Worm (Caenorhabditis elegans) whole organism, L1 larva: ENCODE data around the gene lips-5.
A peak's percentile ranks its signal among the peaks of the same experiment; 100 is the strongest.

ENCODE experiments used
- C16A3.4 ChIP-seq: fragments of 150-350 bp; optimal IDR thresholded peaks from 2 replicates; lab custom pipeline; 2014; ENCODE audit warnings: missing biosample characterization, missing genetic modification characterization
- alr-1 ChIP-seq: fragments of 200-800 bp; sonication (Bioruptor generic); optimal IDR thresholded peaks from 2 replicates; lab custom pipeline; 2018; ENCODE audit warnings: borderline replicate concordance, mild to moderate bottlenecking, missing genetic modification characterization, missing compliant biosample characterization
- aly-2 ChIP-seq: fragments of 150-350 bp; optimal IDR thresholded peaks from 2 replicates; lab custom pipeline; 2014; ENCODE audit warnings: missing biosample characterization, missing genetic modification characterization
- ceh-63 ChIP-seq: fragments of 200-800 bp; sonication (Bioruptor generic); optimal IDR thresholded peaks from 2 replicates; lab custom pipeline; 2018; ENCODE audit warnings: mild to moderate bottlenecking, missing genetic modification characterization, missing compliant biosample characterization
- ceh-82 ChIP-seq, 3 experiments: fragments of 150-350 bp in 1 of 3; sonication (generic microtip) in 2 of 3; optimal IDR thresholded peaks; 2 replicates each; lab custom pipeline; 2014 to 2017; ENCODE audit warnings: missing biosample characterization in 3 of 3, missing genetic modification characterization in 3 of 3
- efl-1 ChIP-seq, 4 experiments: fragments of 150-350 bp; optimal IDR thresholded peaks in 3 of 4; peaks in 1 of 4; 1 replicate in 1 of 4; 2 replicates in 3 of 4; lab custom pipeline; 2014; ENCODE audit warnings: missing biosample characterization in 2 of 4, missing genetic modification characterization in 2 of 4, missing genetic modification reagents in 2 of 4
- efl-3 ChIP-seq: fragments of 200-800 bp; sonication (Bioruptor generic); optimal IDR thresholded peaks from 2 replicates; lab custom pipeline; 2018; ENCODE audit warnings: mild to moderate bottlenecking, missing genetic modification characterization, missing compliant biosample characterization
- egl-27 ChIP-seq, 2 experiments: fragments of 150-350 bp in 1 of 2; sonication (generic microtip); optimal IDR thresholded peaks; 3 replicates each; lab custom pipeline; 2017 to 2018; ENCODE audit warnings: missing biosample characterization in 2 of 2, missing genetic modification characterization in 2 of 2, missing genetic modification reagents in 2 of 2
- elt-3 ChIP-seq, 6 experiments: fragments of 150-350 bp in 1 of 6; sonication (generic microtip); optimal IDR thresholded peaks; 2 replicates each; lab custom pipeline; 2017 to 2018; ENCODE audit warnings: missing biosample characterization in 6 of 6, missing genetic modification characterization in 6 of 6, inconsistent platforms in 1 of 6
- ets-5 ChIP-seq: fragments of 200-800 bp; sonication (Bioruptor generic); IDR thresholded peaks from 2 replicates; pipeline ENCODE4 v1.3.6; 2022; ENCODE audit warnings: missing genetic modification characterization, missing compliant biosample characterization
- fkh-4 ChIP-seq: sonication (generic microtip); optimal IDR thresholded peaks from 2 replicates; lab custom pipeline; 2016; ENCODE audit warnings: missing compliant biosample characterization, missing genetic modification characterization, borderline replicate concordance
- fos-1 ChIP-seq: fragments of 150-350 bp; optimal IDR thresholded peaks from 2 replicates; lab custom pipeline; 2014; ENCODE audit warnings: missing biosample characterization, missing genetic modification characterization
- grh-1 ChIP-seq: fragments of 200-800 bp; sonication (Bioruptor generic); IDR thresholded peaks from 2 replicates; pipeline ENCODE4 v1.3.6; 2022; ENCODE audit warnings: missing genetic modification reagents, missing genetic modification characterization, missing compliant biosample characterization
- hpl-2 ChIP-seq: fragments of 150-350 bp; optimal IDR thresholded peaks from 2 replicates; lab custom pipeline; 2014; ENCODE audit warnings: missing biosample characterization, missing genetic modification reagents, missing genetic modification characterization
- jun-1 ChIP-seq: fragments of 150-350 bp; optimal IDR thresholded peaks from 2 replicates; lab custom pipeline; 2014; ENCODE audit warnings: missing biosample characterization, missing genetic modification reagents, missing genetic modification characterization
- lin-13 ChIP-seq: fragments of 150-350 bp; optimal IDR thresholded peaks from 2 replicates; lab custom pipeline; 2014; ENCODE audit warnings: missing biosample characterization, missing genetic modification reagents, missing genetic modification characterization
- lin-14 ChIP-seq: fragments of 200-800 bp; sonication (Bioruptor generic); optimal IDR thresholded peaks from 2 replicates; lab custom pipeline; 2018; ENCODE audit warnings: mild to moderate bottlenecking, missing genetic modification characterization, moderate library complexity, missing compliant biosample characterization
- lin-35 ChIP-seq, 2 experiments: fragments of 150-350 bp; optimal IDR thresholded peaks; 2 replicates each; lab custom pipeline; 2014; ENCODE audit warnings: missing biosample characterization in 2 of 2, missing genetic modification characterization in 2 of 2, missing genetic modification reagents in 2 of 2
- lir-3 ChIP-seq: sonication (generic microtip); optimal IDR thresholded peaks from 2 replicates; lab custom pipeline; 2016; ENCODE audit warnings: mild to moderate bottlenecking, missing genetic modification characterization, moderate library complexity, missing compliant biosample characterization; ENCODE audit not compliant: poor library complexity
- lsy-2 ChIP-seq, 2 experiments: fragments of 150-350 bp; optimal IDR thresholded peaks; 2 replicates each; lab custom pipeline; 2014; ENCODE audit warnings: missing biosample characterization in 2 of 2, missing genetic modification characterization in 2 of 2
- mab-9 ChIP-seq: fragments of 200-800 bp; sonication (Bioruptor generic); IDR thresholded peaks from 2 replicates; pipeline ENCODE4 v1.3.6; 2022; ENCODE audit warnings: missing genetic modification reagents, missing genetic modification characterization, missing compliant biosample characterization
- mdl-1 ChIP-seq, 2 experiments: fragments of 150-350 bp; optimal IDR thresholded peaks; 2 replicates each; lab custom pipeline; 2014 to 2017; ENCODE audit warnings: missing biosample characterization in 2 of 2, missing genetic modification characterization in 2 of 2, inconsistent platforms in 1 of 2
- mef-2 ChIP-seq: fragments of 150-350 bp; optimal IDR thresholded peaks from 2 replicates; lab custom pipeline; 2014; ENCODE audit warnings: missing biosample characterization, missing genetic modification characterization
- mep-1 ChIP-seq: fragments of 150-350 bp; optimal IDR thresholded peaks from 2 replicates; lab custom pipeline; 2014; ENCODE audit warnings: missing biosample characterization, missing genetic modification characterization
- nhr-11 ChIP-seq: fragments of 150-350 bp; optimal IDR thresholded peaks from 2 replicates; lab custom pipeline; 2014; ENCODE audit warnings: missing biosample characterization, missing genetic modification characterization
- nhr-12 ChIP-seq: sonication (generic microtip); optimal IDR thresholded peaks from 2 replicates; lab custom pipeline; 2017; ENCODE audit warnings: missing biosample characterization, missing genetic modification characterization
- nhr-237 ChIP-seq: fragments of 150-350 bp; optimal IDR thresholded peaks from 2 replicates; lab custom pipeline; 2014; ENCODE audit warnings: missing biosample characterization, missing genetic modification characterization
- nhr-28 ChIP-seq: fragments of 150-350 bp; optimal IDR thresholded peaks from 2 replicates; lab custom pipeline; 2014; ENCODE audit warnings: missing biosample characterization, missing genetic modification characterization
- nhr-47 ChIP-seq: sonication (generic microtip); optimal IDR thresholded peaks from 2 replicates; lab custom pipeline; 2016; ENCODE audit warnings: mild to moderate bottlenecking, missing genetic modification characterization, moderate library complexity, missing compliant biosample characterization
- nhr-76 ChIP-seq: sonication (generic microtip); optimal IDR thresholded peaks from 2 replicates; lab custom pipeline; 2017; ENCODE audit warnings: missing biosample characterization, missing genetic modification characterization
- nhr-84 ChIP-seq: sonication (generic microtip); optimal IDR thresholded peaks from 2 replicates; lab custom pipeline; 2017; ENCODE audit warnings: missing biosample characterization, missing genetic modification characterization
- nhr-85 ChIP-seq: sonication (generic microtip); peaks from one replicate; lab custom pipeline; 2016; ENCODE audit warnings: missing genetic modification characterization, inconsistent platforms, missing compliant biosample characterization
- nhr-90 ChIP-seq: sonication (generic microtip); optimal IDR thresholded peaks from 2 replicates; lab custom pipeline; 2016; ENCODE audit warnings: mild to moderate bottlenecking, missing genetic modification characterization, missing compliant biosample characterization; ENCODE audit not compliant: poor library complexity
- pag-3 ChIP-seq: sonication (generic microtip); optimal IDR thresholded peaks from 2 replicates; lab custom pipeline; 2017; ENCODE audit warnings: missing genetic modification characterization, mild to moderate bottlenecking, missing compliant biosample characterization, antibody characterized with exemption, borderline replicate concordance; ENCODE audit not compliant: insufficient read depth
- snpc-4 ChIP-seq: fragments of 150-350 bp; optimal IDR thresholded peaks from 2 replicates; lab custom pipeline; 2014; ENCODE audit warnings: missing biosample characterization, missing genetic modification characterization
- sptf-1 ChIP-seq: fragments of 150-350 bp; optimal IDR thresholded peaks from 2 replicates; lab custom pipeline; 2014; ENCODE audit warnings: missing biosample characterization, missing genetic modification characterization
- tbx-2 ChIP-seq: sonication (generic microtip); optimal IDR thresholded peaks from 2 replicates; lab custom pipeline; 2016; ENCODE audit warnings: missing genetic modification characterization, missing compliant biosample characterization
- tlp-1 ChIP-seq: fragments of 150-350 bp; optimal IDR thresholded peaks from 2 replicates; lab custom pipeline; 2014; ENCODE audit warnings: missing biosample characterization, missing genetic modification characterization
- unc-130 ChIP-seq: fragments of 150-350 bp; optimal IDR thresholded peaks from 2 replicates; lab custom pipeline; 2017; ENCODE audit warnings: missing biosample characterization, missing genetic modification characterization, inconsistent platforms
- unc-30 ChIP-seq: sonication (generic microtip); optimal IDR thresholded peaks from 2 replicates; lab custom pipeline; 2017; ENCODE audit warnings: missing biosample characterization, missing genetic modification characterization
- unc-86 ChIP-seq: sonication (generic microtip); optimal IDR thresholded peaks from 2 replicates; lab custom pipeline; 2016; ENCODE audit warnings: missing genetic modification characterization, missing compliant biosample characterization
- unc-98 ChIP-seq: fragments of 200-800 bp; sonication (Bioruptor generic); IDR thresholded peaks from 2 replicates; pipeline ENCODE4 v1.3.6; 2022; ENCODE audit warnings: missing genetic modification characterization, missing compliant biosample characterization
- zag-1 ChIP-seq: fragments of 150-350 bp; optimal IDR thresholded peaks from 2 replicates; lab custom pipeline; 2014; ENCODE audit warnings: missing biosample characterization, missing genetic modification characterization
- ztf-4 ChIP-seq: fragments of 150-350 bp; optimal IDR thresholded peaks from 2 replicates; lab custom pipeline; 2014; ENCODE audit warnings: missing biosample characterization, missing genetic modification characterization

lips-5 gene

ce11 chrIV:11759852-11760251, 13.7 kb downstream of the lips-5 start (continued):
- no peak for TF ChIP-seq nhr-11
- TF ChIP-seq tlp-1, result no peak
- no peak for TF ChIP-seq snpc-4 (tag; lab: Kevin White, UChicago)
- TF ChIP-seq ceh-82 (tag; optimal IDR thresholded peaks at IDR 0.05; lab: Kevin White, UChicago), result no peak
- no peak for TF ChIP-seq unc-130 (tag; lab: Kevin White, UChicago)
- TF ChIP-seq C16A3.4 (tag; lab: Kevin White, UChicago), result no peak
- TF ChIP-seq fos-1 (tag; lab: Kevin White, UChicago), result no peak
- TF ChIP-seq nhr-85 (tag; lab: Kevin White, UChicago), result no peak
- TF ChIP-seq lir-3 (tag; lab: Kevin White, UChicago), result no peak
- no peak for TF ChIP-seq mab-9
- TF ChIP-seq nhr-76, result no peak
- no peak for TF ChIP-seq pag-3
- TF ChIP-seq grh-1 (GFP tag; lab: Robert Waterston, UW), result no peak
- TF ChIP-seq nhr-90 (tag; lab: Kevin White, UChicago), result no peak
- TF ChIP-seq ztf-4 (tag; lab: Kevin White, UChicago), result peak; percentile 3
- TF ChIP-seq lin-13, result no peak
- TF ChIP-seq sptf-1 (tag; lab: Kevin White, UChicago), result no peak
- peak; percentile 74 for TF ChIP-seq nhr-47
- peak in 1 of 2 experiments; percentile 13 for TF ChIP-seq lsy-2 (tag; optimal IDR thresholded peaks at IDR 0.05; lab: Kevin White, UChicago)
- TF ChIP-seq nhr-28, result no peak
- TF ChIP-seq jun-1 (tag; lab: Kevin White, UChicago), result no peak
- no peak for TF ChIP-seq mep-1 (tag; lab: Kevin White, UChicago)
- no peak for TF ChIP-seq mef-2 (tag; lab: Kevin White, UChicago)
- TF ChIP-seq mdl-1 (tag; optimal IDR thresholded peaks at IDR 0.05; lab: Kevin White, UChicago), result no peak
- TF ChIP-seq lin-35 (GFP tag; optimal IDR thresholded peaks at IDR 0.05; lab: Kevin White, UChicago), result no peak
- TF ChIP-seq tbx-2, result peak; percentile 4
- no peak for TF ChIP-seq aly-2 (tag; lab: Kevin White, UChicago)
- TF ChIP-seq hpl-2 (GFP tag; lab: Kevin White, UChicago), result no peak
- no peak for TF ChIP-seq nhr-237 (tag; lab: Kevin White, UChicago)
- TF ChIP-seq nhr-84 (tag; lab: Kevin White, UChicago), result no peak
- no peak for TF ChIP-seq ets-5 (GFP tag; lab: Robert Waterston, UW)
- TF ChIP-seq unc-98 (GFP tag; lab: Robert Waterston, UW), result no peak
- TF ChIP-seq efl-1 (optimal IDR thresholded peaks at IDR 0.05; lab: Kevin White, UChicago), result no peak
- TF ChIP-seq efl-1 (GFP tag; optimal IDR thresholded peaks at IDR 0.05 in 1 of 2; lab: Kevin White, UChicago), result no peak
- no peak for TF ChIP-seq unc-30
- TF ChIP-seq efl-3 (GFP tag; lab: Kevin White, UChicago), result no peak
- TF ChIP-seq lin-14 (GFP tag; lab: Kevin White, UChicago), result peak; percentile 47
- no peak for TF ChIP-seq nhr-12 (tag; lab: Kevin White, UChicago)
- no peak for TF ChIP-seq elt-3 (tag; optimal IDR thresholded peaks at IDR 0.05; lab: Kevin White, UChicago)
- no peak for TF ChIP-seq fkh-4 (tag; lab: Kevin White, UChicago)
- TF ChIP-seq ceh-63, result no peak
- no peak for TF ChIP-seq zag-1 (tag; lab: Kevin White, UChicago)
- peak; percentile 42 for TF ChIP-seq unc-86 (tag; lab: Kevin White, UChicago)
- no peak for TF ChIP-seq alr-1 (tag; lab: Kevin White, UChicago)

- TF ChIP-seq egl-27 (tag; optimal IDR thresholded peaks at IDR 0.05; lab: Kevin White, UChicago), result no peak
- peak; percentile 14 for TF ChIP-seq nhr-47
- TF ChIP-seq, all 84 proteins: peak for 1
These were observed 17.6 kb downstream of the lips-5 start, which contains the start of gene T12A7.9 for ce11 chrIV:11755907-11756306. TSS of gene T12A7.9 (minus strand) at chrIV:11756007.
